Worm (Caenorhabditis elegans) whole organism, L4/young adult: Measurements from ENCODE around the gene amt-2.

ENCODE experiments used
- W03F9.2 ChIP-seq: fragments of 150-350 bp; optimal IDR thresholded peaks from 2 replicates; lab custom pipeline; 2014; ENCODE audit warnings: missing biosample characterization, missing genetic modification characterization
- dao-5 ChIP-seq: sonication (generic microtip); optimal IDR thresholded peaks from 2 replicates; lab custom pipeline; 2016; ENCODE audit warnings: missing genotype, missing genetic modification characterization, moderate library complexity, missing compliant biosample characterization
- him-1 ChIP-seq: sonication (generic microtip); optimal IDR thresholded peaks from 2 replicates; lab custom pipeline; 2016; ENCODE audit warnings: missing genotype, missing genetic modification reagents, missing genetic modification characterization, missing compliant biosample characterization

DNA sequence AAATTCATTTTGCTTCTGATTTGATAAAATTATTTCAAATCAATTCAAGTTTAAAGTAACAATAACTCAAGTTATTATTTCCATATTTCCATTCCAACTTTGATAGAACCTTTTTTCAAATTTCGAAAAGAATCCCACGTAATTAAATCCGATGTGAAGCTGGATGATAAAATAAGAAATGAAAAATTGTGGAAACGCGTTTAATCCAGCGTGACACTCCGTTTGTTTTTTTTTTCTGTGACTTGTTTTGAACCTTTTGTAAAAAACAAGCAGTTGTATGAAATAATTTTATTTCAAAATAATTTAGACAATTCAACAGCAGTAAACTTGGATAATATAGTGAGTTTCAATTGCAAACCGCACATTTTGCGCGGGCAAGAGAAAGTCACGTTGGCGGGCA is 10.4 kb downstream of the amt-2 start, which contains the start of gene F49E11.7:
- TF ChIP-seq W03F9.2 (no peak), him-1 (tag; lab: Kevin White, UChicago) (no peak), dao-5 (tag; lab: Kevin White, UChicago) (no peak)
